Fruit fly (Drosophila melanogaster) S2 (cell line): ENCODE measurements around the gene st.

Source experiments
- CG8478 ChIP-seq: fragments of >200 bp; optimal IDR thresholded peaks from 2 replicates; lab custom pipeline; 2018
- CTCF ChIP-seq, 2 experiments: fragments of >200 bp; optimal IDR thresholded peaks; 2 replicates each; lab custom pipeline; 2018

- TF ChIP-seq CG8478 (no peak), CTCF (optimal IDR thresholded peaks at IDR 0.05; lab: Kevin White, UChicago) (peak in 1 of 2 experiments; percentile 45)
These were observed 27.4 kb upstream of the st start for dm6 chr3L:16470071-16470470.
